Worm (Caenorhabditis elegans): ENCODE measurements around the gene F56A11.4.
A peak's percentile ranks its signal among the peaks of the same experiment; 100 is the strongest.

The F56A11.4 gene

ce11 chrIV:548000-548399 is at the start of gene F56A11.4:
F56A11.4 (plus strand) TSS chrIV:548300.
- TF ChIP-seq ceh-43 (GFP tag; optimal IDR thresholded peaks at IDR 0.05) = no peak
- TF ChIP-seq nhr-12 (tag; optimal IDR thresholded peaks at IDR 0.05) = no peak
- TF ChIP-seq lin-32 (GFP tag; optimal IDR thresholded peaks at IDR 0.05) = no peak
- no peak for TF ChIP-seq M03D4.4 (tag; optimal IDR thresholded peaks at IDR 0.05)
- TF ChIP-seq nhr-76 (tag; optimal IDR thresholded peaks at IDR 0.05) = no peak
- TF ChIP-seq nhr-28 (tag; optimal IDR thresholded peaks at IDR 0.05) = no peak
- no peak for TF ChIP-seq nhr-237 (tag; optimal IDR thresholded peaks at IDR 0.05)
- no peak for TF ChIP-seq sem-2 (GFP tag; optimal IDR thresholded peaks at IDR 0.05)
- TF ChIP-seq elt-1 (tag; optimal IDR thresholded peaks at IDR 0.05; ENCODE audit: borderline replicate concordance, insufficient read depth) = no peak
- TF ChIP-seq cnd-1 (tag; optimal IDR thresholded peaks at IDR 0.05) = no peak
- no peak for TF ChIP-seq nhr-2 (tag; optimal IDR thresholded peaks at IDR 0.05)
- no peak for TF ChIP-seq mab-5 (tag; optimal IDR thresholded peaks at IDR 0.05)
- TF ChIP-seq hlh-1 (tag; optimal IDR thresholded peaks at IDR 0.05) = no peak
- TF ChIP-seq unc-39 (tag; optimal IDR thresholded peaks at IDR 0.05) = no peak
- no peak for TF ChIP-seq ztf-11 (tag; optimal IDR thresholded peaks at IDR 0.05)
- no peak for TF ChIP-seq drap-1 (GFP tag; optimal IDR thresholded peaks at IDR 0.05)
- TF ChIP-seq pha-4 (tag; optimal IDR thresholded peaks at IDR 0.05) = no peak
- no peak for TF ChIP-seq tbx-8 (GFP tag; optimal IDR thresholded peaks at IDR 0.05)
- no peak for TF ChIP-seq ceh-83 (GFP tag; optimal IDR thresholded peaks at IDR 0.05)

ce11 chrIV:504495-504894 is 43.6 kb upstream of the F56A11.4 start:
- TF ChIP-seq snpc-4 (tag; optimal IDR thresholded peaks at IDR 0.05) (no peak), lin-32 (GFP tag; optimal IDR thresholded peaks at IDR 0.05) (no peak), M03D4.4 (tag; optimal IDR thresholded peaks at IDR 0.05) (no peak), unc-62 (GFP tag; optimal IDR thresholded peaks at IDR 0.05) (no peak)

ce11 chrIV:506384-506783 is 41.7 kb upstream of the F56A11.4 start, which contains the start of gene W03G1.5:
W03G1.5 (minus strand) TSS chrIV:506484.
- TF ChIP-seq M03D4.4 (tag; optimal IDR thresholded peaks at IDR 0.05) (no peak), flh-1 (GFP tag; optimal IDR thresholded peaks at IDR 0.05) (no peak), ceh-83 (GFP tag; optimal IDR thresholded peaks at IDR 0.05) (no peak), bed-3 (GFP tag; optimal IDR thresholded peaks at IDR 0.05) (no peak), drap-1 (GFP tag; optimal IDR thresholded peaks at IDR 0.05) (no peak), tbx-8 (GFP tag; optimal IDR thresholded peaks at IDR 0.05) (no peak), nhr-2 (tag; optimal IDR thresholded peaks at IDR 0.05) (no peak), ham-2 (GFP tag; optimal IDR thresholded peaks at IDR 0.05) (no peak), lin-13 (tag; optimal IDR thresholded peaks at IDR 0.05) (no peak), cnd-1 (tag; optimal IDR thresholded peaks at IDR 0.05) (no peak), pha-4 (tag; optimal IDR thresholded peaks at IDR 0.05) (no peak), zip-8 (tag; optimal IDR thresholded peaks at IDR 0.05) (no peak), ces-1 (GFP tag; optimal IDR thresholded peaks at IDR 0.05) (no peak), blmp-1 (tag; optimal IDR thresholded peaks at IDR 0.05) (no peak), unc-120 (tag; optimal IDR thresholded peaks at IDR 0.05; ENCODE audit: poor library complexity, severe bottlenecking) (no peak), ztf-11 (tag; optimal IDR thresholded peaks at IDR 0.05) (no peak), elt-1 (tag; optimal IDR thresholded peaks at IDR 0.05; ENCODE audit: borderline replicate concordance, insufficient read depth) (no peak), sptf-1 (tag; optimal IDR thresholded peaks at IDR 0.05) (no peak), ceh-39 (tag; optimal IDR thresholded peaks at IDR 0.05) (no peak), nhr-12 (tag; optimal IDR thresholded peaks at IDR 0.05) (no peak)

- peak; percentile 47 for TF ChIP-seq lsy-2 (tag; optimal IDR thresholded peaks at IDR 0.05)
- no peak for TF ChIP-seq unc-62 (GFP tag; optimal IDR thresholded peaks at IDR 0.05)
- TF ChIP-seq ces-1 (GFP tag; optimal IDR thresholded peaks at IDR 0.05) = peak; percentile 92
- no peak for TF ChIP-seq unc-120 (tag; optimal IDR thresholded peaks at IDR 0.05; ENCODE audit: poor library complexity, severe bottlenecking)
- no peak for TF ChIP-seq ham-2 (GFP tag; optimal IDR thresholded peaks at IDR 0.05)
- TF ChIP-seq nhr-237 (tag; optimal IDR thresholded peaks at IDR 0.05) = no peak
- no peak for TF ChIP-seq lin-32 (GFP tag; optimal IDR thresholded peaks at IDR 0.05)
- no peak for TF ChIP-seq nhr-12 (tag; optimal IDR thresholded peaks at IDR 0.05)
- TF ChIP-seq sem-2 (GFP tag; optimal IDR thresholded peaks at IDR 0.05) = no peak
- TF ChIP-seq M03D4.4 (tag; optimal IDR thresholded peaks at IDR 0.05) = no peak
- TF ChIP-seq snpc-4 (tag; optimal IDR thresholded peaks at IDR 0.05) = no peak
- TF ChIP-seq elt-1 (tag; optimal IDR thresholded peaks at IDR 0.05; ENCODE audit: borderline replicate concordance, insufficient read depth) = no peak
- TF ChIP-seq nhr-28 (tag; optimal IDR thresholded peaks at IDR 0.05) = no peak
- no peak for TF ChIP-seq sptf-1 (tag; optimal IDR thresholded peaks at IDR 0.05)
- no peak for TF ChIP-seq unc-39 (tag; optimal IDR thresholded peaks at IDR 0.05)
- no peak for TF ChIP-seq mls-2 (tag; optimal IDR thresholded peaks at IDR 0.05)
- no peak for TF ChIP-seq cnd-1 (tag; optimal IDR thresholded peaks at IDR 0.05)
- TF ChIP-seq elt-3 (tag; optimal IDR thresholded peaks at IDR 0.05) = no peak
- peak; percentile 56 for TF ChIP-seq mep-1 (tag; optimal IDR thresholded peaks at IDR 0.05)
- TF ChIP-seq blmp-1 (tag; optimal IDR thresholded peaks at IDR 0.05) = no peak
- no peak for TF ChIP-seq zip-8 (tag; optimal IDR thresholded peaks at IDR 0.05)
- TF ChIP-seq tbx-8 (GFP tag; optimal IDR thresholded peaks at IDR 0.05) = no peak
- no peak for TF ChIP-seq ceh-83 (GFP tag; optimal IDR thresholded peaks at IDR 0.05)
- no peak for TF ChIP-seq drap-1 (GFP tag; optimal IDR thresholded peaks at IDR 0.05)
- peak; percentile 24 for TF ChIP-seq mab-5 (tag; optimal IDR thresholded peaks at IDR 0.05)
- TF ChIP-seq ceh-43 (GFP tag; optimal IDR thresholded peaks at IDR 0.05) = no peak
- peak; percentile 49 for TF ChIP-seq pha-4 (tag; optimal IDR thresholded peaks at IDR 0.05)
- no peak for TF ChIP-seq hlh-1 (tag; optimal IDR thresholded peaks at IDR 0.05)
- TF ChIP-seq lin-13 (tag; optimal IDR thresholded peaks at IDR 0.05) = peak; percentile 67
- TF ChIP-seq ceh-39 (tag; optimal IDR thresholded peaks at IDR 0.05) = peak; percentile 17
- no peak for TF ChIP-seq flh-1 (GFP tag; optimal IDR thresholded peaks at IDR 0.05)
- TF ChIP-seq nhr-2 (tag; optimal IDR thresholded peaks at IDR 0.05) = no peak
- no peak for TF ChIP-seq nhr-76 (tag; optimal IDR thresholded peaks at IDR 0.05)
- TF ChIP-seq ztf-11 (tag; optimal IDR thresholded peaks at IDR 0.05) = no peak
Observed at ce11 chrIV:519409-519808, 28.7 kb upstream of the F56A11.4 start, which contains the start of gene pig-1. pig-1 (minus strand) TSS chrIV:519457.

Data from whole organism, mixed stage, embryonic.